Worm (Caenorhabditis elegans): ENCODE results near the gene srh-62.

srh-62 gene

DNA sequence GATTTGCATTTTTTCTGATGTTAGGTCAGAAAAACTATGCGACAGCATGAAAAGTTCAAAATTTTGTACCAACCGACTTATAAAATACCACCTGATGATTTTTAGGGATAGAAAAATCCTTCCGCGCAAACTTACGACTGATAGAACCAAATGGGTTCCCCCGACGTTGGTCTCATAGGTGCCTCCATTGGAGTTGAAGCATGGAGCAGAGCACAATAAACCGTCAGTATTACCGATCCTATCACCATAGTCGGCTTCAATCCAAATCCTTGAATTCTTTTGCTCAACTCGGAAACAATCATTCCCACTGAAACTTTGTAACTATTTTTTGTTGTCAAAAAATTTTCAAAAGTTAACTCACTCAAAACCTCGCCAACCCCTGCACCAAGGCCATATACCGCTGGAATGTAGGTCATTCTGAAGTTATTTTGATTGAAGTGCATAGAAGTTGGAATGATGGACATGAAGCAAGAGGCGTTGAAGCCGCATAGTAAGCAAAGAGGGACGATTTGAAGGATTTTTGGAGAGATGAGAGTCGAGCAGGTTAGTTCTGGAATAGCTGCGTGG, 36.3 kb upstream of the srh-62 start:
- TF ChIP-seq tbx-2 (tag; optimal IDR thresholded peaks at IDR 0.05) (no peak), T23F11.4 (GFP tag; optimal IDR thresholded peaks at IDR 0.05) (no peak), hlh-15 (tag; optimal IDR thresholded peaks at IDR 0.05) (no peak), pat-9 (tag; optimal IDR thresholded peaks at IDR 0.05) (no peak), lim-6 (tag; optimal IDR thresholded peaks at IDR 0.05) (no peak), pros-1 (tag; optimal IDR thresholded peaks at IDR 0.05) (no peak), nfya-1 (tag; optimal IDR thresholded peaks at IDR 0.05) (no peak), tbx-7 (tag; optimal IDR thresholded peaks at IDR 0.05) (no peak), ceh-31 (tag; optimal IDR thresholded peaks at IDR 0.05) (no peak), gmeb-2 (tag; optimal IDR thresholded peaks at IDR 0.05) (no peak), ceh-19 (GFP tag; optimal IDR thresholded peaks at IDR 0.05) (no peak), pha-4 (tag; optimal IDR thresholded peaks at IDR 0.05) (no peak), ceh-30 (tag; optimal IDR thresholded peaks at IDR 0.05) (no peak), ceh-22 (tag; optimal IDR thresholded peaks at IDR 0.05) (no peak), madf-2 (tag; optimal IDR thresholded peaks at IDR 0.05) (no peak), nhr-11 (tag; optimal IDR thresholded peaks at IDR 0.05) (no peak)

DNA sequence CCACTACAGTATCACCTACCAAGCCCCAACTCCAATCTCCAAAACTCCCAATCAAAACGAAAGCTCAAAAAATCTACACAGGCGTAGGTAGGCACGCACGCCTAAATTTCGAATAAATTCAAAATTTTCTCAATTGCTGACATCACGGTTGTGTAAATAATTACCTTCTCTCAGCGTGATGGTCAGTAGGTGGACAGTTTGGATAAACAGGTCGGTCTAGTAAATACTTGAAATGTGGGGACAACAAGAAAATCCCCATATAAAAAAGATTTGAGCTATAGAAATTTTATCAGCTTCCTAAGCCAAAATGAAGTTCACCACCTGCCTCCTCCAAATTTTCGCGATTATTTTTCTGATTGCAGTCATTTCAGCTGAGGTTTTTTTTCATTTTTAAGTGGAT, 35.2 kb upstream of the srh-62 start, which contains the start of gene B0554.1:
Gene B0554.1 (plus strand): TSS at position 301 of the 400 bp plus-strand sequence.
- TF ChIP-seq pag-3 (tag; optimal IDR thresholded peaks at IDR 0.05; ENCODE audit: borderline replicate concordance), result no peak
- no peak for TF ChIP-seq C38D4.7 (GFP tag; optimal IDR thresholded peaks at IDR 0.05)
- TF ChIP-seq hlh-13 (GFP tag; optimal IDR thresholded peaks at IDR 0.05), result no peak
- no peak for TF ChIP-seq F13H6.1 (tag; optimal IDR thresholded peaks at IDR 0.05)
- TF ChIP-seq rnt-1 (tag; optimal IDR thresholded peaks at IDR 0.05), result no peak
- no peak for TF ChIP-seq ama-1 (optimal IDR thresholded peaks at IDR 0.05)
- no peak for TF ChIP-seq unc-3 (GFP tag; conservative IDR thresholded peaks at IDR 0.05)
- no peak for TF ChIP-seq unc-3 (tag; optimal IDR thresholded peaks at IDR 0.05)
- TF ChIP-seq ceh-45 (GFP tag; IDR thresholded peaks at IDR 0.05), result no peak
- TF ChIP-seq pqm-1 (tag; optimal IDR thresholded peaks at IDR 0.05), result no peak
- no peak for TF ChIP-seq Y22D7AL.16 (tag; optimal IDR thresholded peaks at IDR 0.05)

DNA sequence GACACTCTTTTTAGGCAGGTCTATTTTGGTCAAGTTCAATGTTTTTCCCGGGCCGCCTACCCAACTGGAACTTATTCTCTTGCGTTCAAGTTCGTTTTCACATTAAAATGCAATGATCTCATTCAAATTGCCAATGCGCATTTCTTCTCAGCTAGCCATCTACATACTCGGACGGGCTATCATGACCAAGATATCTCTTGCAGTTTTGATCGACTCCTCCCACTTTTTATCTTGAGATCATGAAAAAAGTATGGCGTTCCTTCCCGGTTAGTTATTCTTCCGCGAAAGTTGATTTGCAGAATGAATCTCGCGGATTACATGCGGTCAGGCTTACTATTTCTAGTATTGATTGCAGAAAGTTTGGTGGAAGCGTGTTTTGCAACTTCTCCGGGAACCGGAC, 31.0 kb upstream of the srh-62 start, which contains the start of gene B0554.2:
Gene B0554.2 (plus strand): TSS at position 301 of the 400 bp plus-strand sequence.
- TF ChIP-seq ceh-19 (GFP tag; optimal IDR thresholded peaks at IDR 0.05) (no peak), ztf-16 (tag; optimal IDR thresholded peaks at IDR 0.05) (no peak), unc-86 (tag; optimal IDR thresholded peaks at IDR 0.05) (no peak), unc-42 (tag; optimal IDR thresholded peaks at IDR 0.05) (no peak), odd-2 (tag; optimal IDR thresholded peaks at IDR 0.05) (no peak), fkh-10 (GFP tag; optimal IDR thresholded peaks at IDR 0.05) (no peak), sox-2 (GFP tag; IDR thresholded peaks at IDR 0.05) (no peak), nhr-11 (tag; optimal IDR thresholded peaks at IDR 0.05) (no peak), pha-4 (tag; optimal IDR thresholded peaks at IDR 0.05) (no peak)

DNA sequence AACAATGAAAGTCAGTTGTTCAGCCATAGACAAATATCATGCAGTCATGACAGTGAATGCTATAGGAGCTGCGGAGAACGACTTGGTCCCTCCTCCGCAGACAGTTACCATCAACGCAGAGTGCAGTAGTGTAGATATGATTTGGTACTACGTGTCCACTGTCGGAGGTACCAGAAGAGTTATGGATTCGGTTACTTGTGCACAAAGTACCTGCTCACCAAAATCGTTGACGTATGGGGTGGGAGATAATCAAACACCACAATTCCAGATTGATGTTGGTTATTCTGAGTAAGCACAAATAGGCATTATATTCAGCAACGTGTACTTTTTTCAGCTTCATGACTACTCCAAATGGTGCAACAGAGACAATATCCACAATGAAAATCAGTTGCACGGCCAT, 30.1 kb upstream of the srh-62 start:
- TF ChIP-seq pag-3 (tag; optimal IDR thresholded peaks at IDR 0.05; ENCODE audit: borderline replicate concordance) (no peak), hlh-6 (tag; optimal IDR thresholded peaks at IDR 0.05) (no peak), ref-2 (tag; optimal IDR thresholded peaks at IDR 0.05) (no peak), ceh-6 (GFP tag; optimal IDR thresholded peaks at IDR 0.05) (no peak), ceh-18 (tag; optimal IDR thresholded peaks at IDR 0.05) (no peak), zip-5 (tag; optimal IDR thresholded peaks at IDR 0.05) (no peak), unc-42 (tag; optimal IDR thresholded peaks at IDR 0.05) (no peak), lim-6 (tag; optimal IDR thresholded peaks at IDR 0.05) (no peak), unc-3 (GFP tag; conservative IDR thresholded peaks at IDR 0.05) (no peak), unc-3 (tag; optimal IDR thresholded peaks at IDR 0.05) (no peak), mec-3 (tag; optimal IDR thresholded peaks at IDR 0.05; ENCODE audit: borderline replicate concordance) (no peak), pha-2 (tag; optimal IDR thresholded peaks at IDR 0.05) (no peak), sox-2 (GFP tag; IDR thresholded peaks at IDR 0.05) (no peak)

Measured in whole organism, late embryonic.